Fruit fly (Drosophila melanogaster) whole organism, adult: ENCODE results near the gene Uba5.
A peak's percentile ranks its signal among the peaks of the same experiment; 100 is the strongest.

ENCODE experiments used
- CG11617 ChIP-seq: fragments of 200-800 bp; sonication (Bioruptor generic); optimal IDR thresholded peaks from 2 replicates; lab custom pipeline; 2017; ENCODE audit warnings: mild to moderate bottlenecking, missing biosample characterization, missing genetic modification reagents, missing genetic modification characterization
- CG12768 ChIP-seq: fragments of 200-800 bp; sonication (Bioruptor generic); optimal IDR thresholded peaks from 2 replicates; lab custom pipeline; 2017; ENCODE audit warnings: missing biosample characterization, missing genetic modification characterization, mild to moderate bottlenecking, moderate library complexity, missing genetic modification reagents
- CG14711 ChIP-seq: fragments of 200-800 bp; sonication (Bioruptor generic); optimal IDR thresholded peaks from 2 replicates; lab custom pipeline; 2018; ENCODE audit warnings: missing biosample characterization, mild to moderate bottlenecking, missing genetic modification characterization, moderate library complexity
- CG1620 ChIP-seq: fragments of 200-800 bp; sonication (Bioruptor generic); optimal IDR thresholded peaks from 2 replicates; lab custom pipeline; 2016; ENCODE audit warnings: missing biosample characterization, missing genetic modification characterization
- CG33017 ChIP-seq: fragments of 200-800 bp; sonication (Bioruptor generic); optimal IDR thresholded peaks from 2 replicates; lab custom pipeline; 2018; ENCODE audit warnings: missing biosample characterization, mild to moderate bottlenecking, missing genetic modification characterization, moderate library complexity
- CG5204 ChIP-seq: fragments of 200-800 bp; sonication (Bioruptor generic); optimal IDR thresholded peaks from 2 replicates; lab custom pipeline; 2016; ENCODE audit warnings: missing biosample characterization, missing genetic modification characterization
- CG7045 ChIP-seq: fragments of 200-800 bp; sonication (Bioruptor generic); optimal IDR thresholded peaks from 2 replicates; lab custom pipeline; 2017; ENCODE audit warnings: missing biosample characterization, mild to moderate bottlenecking, missing genetic modification characterization
- CG7101 ChIP-seq: fragments of 200-800 bp; sonication (Bioruptor generic); optimal IDR thresholded peaks from 2 replicates; lab custom pipeline; 2018; ENCODE audit warnings: missing biosample characterization, mild to moderate bottlenecking, missing genetic modification characterization, moderate library complexity
- Clk ChIP-seq: fragments of 200-800 bp; sonication (Bioruptor generic); optimal IDR thresholded peaks from 2 replicates; lab custom pipeline; 2017; ENCODE audit warnings: missing biosample characterization, missing genetic modification characterization
- Crg-1 ChIP-seq: fragments of 200-800 bp; sonication (Bioruptor generic); optimal IDR thresholded peaks from 2 replicates; lab custom pipeline; 2016; ENCODE audit warnings: missing biosample characterization, missing genetic modification characterization
- Hr96 ChIP-seq: fragments of 200-800 bp; sonication (Bioruptor generic); optimal IDR thresholded peaks from 2 replicates; lab custom pipeline; 2016; ENCODE audit warnings: missing biosample characterization, missing genetic modification characterization
- Mnt ChIP-seq: fragments of 200-800 bp; sonication (Bioruptor generic); optimal IDR thresholded peaks from 2 replicates; lab custom pipeline; 2016; ENCODE audit warnings: missing biosample characterization, mild to moderate bottlenecking, missing genetic modification characterization
- bab1 ChIP-seq: fragments of 200-800 bp; sonication (Bioruptor generic); optimal IDR thresholded peaks from 3 replicates; lab custom pipeline; 2019; ENCODE audit warnings: missing biosample characterization, mild to moderate bottlenecking, missing genetic modification characterization, moderate library complexity
- cic ChIP-seq: fragments of 200-800 bp; sonication (Bioruptor generic); optimal IDR thresholded peaks from 2 replicates; lab custom pipeline; 2017; ENCODE audit warnings: missing biosample characterization, mild to moderate bottlenecking, missing genetic modification characterization, moderate library complexity
- cnc ChIP-seq, 2 experiments: fragments of >200 bp; optimal IDR thresholded peaks; 2 replicates each; lab custom pipeline; 2017
- kay ChIP-seq: fragments of 200-800 bp; sonication (Bioruptor generic); peaks from one replicate; lab custom pipeline; 2016; ENCODE audit warnings: missing biosample characterization, missing genetic modification characterization, borderline replicate concordance
- ovo ChIP-seq: fragments of 200-800 bp; sonication (Bioruptor generic); optimal IDR thresholded peaks from 2 replicates; lab custom pipeline; 2016; ENCODE audit warnings: missing biosample characterization, missing genetic modification characterization
- pad ChIP-seq: fragments of 200-800 bp; sonication (Bioruptor generic); optimal IDR thresholded peaks from 3 replicates; lab custom pipeline; 2017; ENCODE audit warnings: missing biosample characterization, missing genetic modification characterization, mild to moderate bottlenecking, moderate library complexity, missing genetic modification reagents
- tj ChIP-seq: fragments of 200-800 bp; sonication (Bioruptor generic); optimal IDR thresholded peaks from 3 replicates; lab custom pipeline; 2017; ENCODE audit warnings: missing biosample characterization, mild to moderate bottlenecking, missing genetic modification characterization, moderate library complexity
- toe ChIP-seq: fragments of 200-800 bp; sonication (Bioruptor generic); optimal IDR thresholded peaks from 2 replicates; lab custom pipeline; 2016; ENCODE audit warnings: missing biosample characterization, missing genetic modification characterization

Uba5 gene

dm6 chrX:11483297-11483696, at the start of gene Uba5:
TSS of gene Uba5 (plus strand) at chrX:11483518.
- peak; percentile 37 for TF ChIP-seq CG1620 (GFP tag; lab: Kevin White, UChicago)
- TF ChIP-seq CG7045 = no peak
- peak; percentile 11 for TF ChIP-seq ovo
- TF ChIP-seq CG11617 = no peak
- peak; percentile 23 for TF ChIP-seq CG7101
- peak; percentile 31 for TF ChIP-seq CG14711 (tag; lab: Kevin White, UChicago)
- TF ChIP-seq pad (GFP tag; lab: Kevin White, UChicago) = peak; percentile 12
- TF ChIP-seq Mnt = peak; percentile 59
- TF ChIP-seq CG33017 (tag; lab: Kevin White, UChicago) = no peak
- no peak for TF ChIP-seq CG5204 (GFP tag; lab: Kevin White, UChicago)
- no peak for TF ChIP-seq Clk (GFP tag; lab: Kevin White, UChicago)
- TF ChIP-seq Crg-1 (GFP tag; lab: Kevin White, UChicago) = no peak
- TF ChIP-seq bab1 (GFP tag; lab: Kevin White, UChicago) = peak; percentile 74

dm6 chrX:11433930-11434329, 49.4 kb upstream of the Uba5 start:
- peak; percentile 46 for TF ChIP-seq bab1 (GFP tag; lab: Kevin White, UChicago)
- TF ChIP-seq CG33017 (tag; lab: Kevin White, UChicago) = no peak
- TF ChIP-seq kay (GFP tag; lab: Kevin White, UChicago) = peak; percentile 21
- TF ChIP-seq ovo = no peak

- no peak for TF ChIP-seq Hr96 (GFP tag; lab: Kevin White, UChicago)
- peak; percentile 4 for TF ChIP-seq cic (GFP tag; lab: Kevin White, UChicago)
- no peak for TF ChIP-seq CG1620 (GFP tag; lab: Kevin White, UChicago)
- TF ChIP-seq bab1 (GFP tag; lab: Kevin White, UChicago) = no peak
- no peak for TF ChIP-seq CG5204 (GFP tag; lab: Kevin White, UChicago)
- peak; percentile 0 for TF ChIP-seq CG7101
- TF ChIP-seq CG14711 (tag; lab: Kevin White, UChicago) = no peak
- TF ChIP-seq tj (GFP tag; lab: Kevin White, UChicago) = peak; percentile 83
- TF ChIP-seq pad (GFP tag; lab: Kevin White, UChicago) = peak; percentile 6
- no peak for TF ChIP-seq toe (GFP tag; lab: Kevin White, UChicago)
- TF ChIP-seq Mnt = no peak
These were observed 44.0 kb upstream of the Uba5 start for dm6 chrX:11439270-11439669.

- TF ChIP-seq CG14711 (tag; lab: Kevin White, UChicago) = no peak
- no peak for TF ChIP-seq Mnt
- no peak for TF ChIP-seq cnc (optimal IDR thresholded peaks at IDR 0.05; lab: Kevin White, UChicago)
- no peak for TF ChIP-seq CG33017 (tag; lab: Kevin White, UChicago)
- no peak for TF ChIP-seq kay (GFP tag; lab: Kevin White, UChicago)
- TF ChIP-seq ovo = no peak
- TF ChIP-seq cic (GFP tag; lab: Kevin White, UChicago) = no peak
- TF ChIP-seq toe (GFP tag; lab: Kevin White, UChicago) = no peak
- TF ChIP-seq Hr96 (GFP tag; lab: Kevin White, UChicago) = no peak
- TF ChIP-seq CG11617 = peak; percentile 59
- no peak for TF ChIP-seq CG1620 (GFP tag; lab: Kevin White, UChicago)
- no peak for TF ChIP-seq CG12768
- TF ChIP-seq CG7101 = peak; percentile 63
- no peak for TF ChIP-seq CG5204 (GFP tag; lab: Kevin White, UChicago)
- TF ChIP-seq Crg-1 (GFP tag; lab: Kevin White, UChicago) = peak; percentile 26
- peak; percentile 55 for TF ChIP-seq bab1 (GFP tag; lab: Kevin White, UChicago)
- TF ChIP-seq pad (GFP tag; lab: Kevin White, UChicago) = peak; percentile 7
- TF ChIP-seq tj (GFP tag; lab: Kevin White, UChicago) = no peak
- no peak for TF ChIP-seq CG7045
- TF ChIP-seq Clk (GFP tag; lab: Kevin White, UChicago) = no peak
These were observed 42.4 kb upstream of the Uba5 start for dm6 chrX:11440944-11441343.

dm6 chrX:11441829-11442634, 41.3 kb upstream of the Uba5 start, which contains the start of gene Sk1:
TSS of gene Sk1 (plus strand) at chrX:11442539.
- TF ChIP-seq Mnt = peak; percentile 31
- TF ChIP-seq bab1 (GFP tag; lab: Kevin White, UChicago) = peak; percentile 11
- peak; percentile 46 for TF ChIP-seq CG11617
- TF ChIP-seq CG33017 (tag; lab: Kevin White, UChicago) = no peak
- no peak for TF ChIP-seq Clk (GFP tag; lab: Kevin White, UChicago)
- TF ChIP-seq Crg-1 (GFP tag; lab: Kevin White, UChicago) = no peak
- peak; percentile 65 for TF ChIP-seq cic (GFP tag; lab: Kevin White, UChicago)
- TF ChIP-seq CG7101 = peak; percentile 51
- TF ChIP-seq CG14711 (tag; lab: Kevin White, UChicago) = peak; percentile 23
- peak; percentile 11 for TF ChIP-seq toe (GFP tag; lab: Kevin White, UChicago)
- no peak for TF ChIP-seq CG1620 (GFP tag; lab: Kevin White, UChicago)
- TF ChIP-seq cnc (optimal IDR thresholded peaks at IDR 0.05; lab: Kevin White, UChicago) = no peak
- TF ChIP-seq Hr96 (GFP tag; lab: Kevin White, UChicago) = no peak
- TF ChIP-seq kay (GFP tag; lab: Kevin White, UChicago) = peak; percentile 84
- TF ChIP-seq pad (GFP tag; lab: Kevin White, UChicago) = no peak
- no peak for TF ChIP-seq CG7045
- TF ChIP-seq CG5204 (GFP tag; lab: Kevin White, UChicago) = no peak
- peak; percentile 66 for TF ChIP-seq tj (GFP tag; lab: Kevin White, UChicago)
- no peak for TF ChIP-seq CG12768
- TF ChIP-seq ovo = peak; percentile 10
